Fruit fly (Drosophila melanogaster) whole organism, embryonic: ENCODE measurements around the gene AMPdeam.

Experiments used
- Ada2b ChIP-seq: fragments of 200-800 bp; sonication (Bioruptor generic); IDR thresholded peaks from 2 replicates; pipeline ENCODE4 v1.3.6; 2022; ENCODE audit warnings: missing biosample characterization, missing genetic modification characterization
- Bgb ChIP-seq: fragments of 200-800 bp; sonication (Bioruptor generic); IDR thresholded peaks from 2 replicates; pipeline ENCODE4 v1.3.6; 2022; ENCODE audit warnings: missing biosample characterization, missing genetic modification characterization; ENCODE audit not compliant: partially characterized antibody
- CG10565 ChIP-seq: fragments of 200-800 bp; sonication (Bioruptor generic); optimal IDR thresholded peaks from 3 replicates; lab custom pipeline; 2016; ENCODE audit warnings: missing biosample characterization, mild to moderate bottlenecking, missing genetic modification characterization
- CG11695 ChIP-seq: fragments of 200-800 bp; sonication (Bioruptor generic); IDR thresholded peaks from 3 replicates; pipeline ENCODE4 v1.3.6; 2022; ENCODE audit warnings: missing biosample characterization, missing genetic modification characterization
- CG12219 ChIP-seq: fragments of 200-800 bp; sonication (Bioruptor generic); optimal IDR thresholded peaks from 3 replicates; lab custom pipeline; 2018; ENCODE audit warnings: missing biosample characterization, mild to moderate bottlenecking, missing genetic modification characterization
- CG12659 ChIP-seq: fragments of 200-800 bp; sonication (Bioruptor generic); optimal IDR thresholded peaks from 3 replicates; lab custom pipeline; 2017; ENCODE audit warnings: mild to moderate bottlenecking, missing biosample characterization, missing genetic modification reagents, missing genetic modification characterization
- CG13296 ChIP-seq: fragments of 200-800 bp; sonication (Bioruptor generic); optimal IDR thresholded peaks from 3 replicates; lab custom pipeline; 2018; ENCODE audit warnings: missing biosample characterization, mild to moderate bottlenecking, missing genetic modification characterization
- CG13424 ChIP-seq: fragments of 200-800 bp; sonication (Bioruptor generic); optimal IDR thresholded peaks from 2 replicates; lab custom pipeline; 2019; ENCODE audit warnings: missing biosample characterization, mild to moderate bottlenecking, missing genetic modification characterization, moderate library complexity
- CG14860 ChIP-seq: fragments of 200-800 bp; sonication (Bioruptor generic); IDR thresholded peaks from 3 replicates; pipeline ENCODE4 v1.3.6; 2022; ENCODE audit warnings: missing biosample characterization, missing genetic modification characterization; ENCODE audit not compliant: partially characterized antibody
- CG18262 ChIP-seq: fragments of 200-800 bp; optimal IDR thresholded peaks from 3 replicates; lab custom pipeline; 2019; ENCODE audit warnings: missing biosample characterization, mild to moderate bottlenecking, missing genetic modification characterization, moderate library complexity
- CG18599 ChIP-seq: fragments of 200-800 bp; sonication (Bioruptor generic); optimal IDR thresholded peaks from 3 replicates; lab custom pipeline; 2017; ENCODE audit warnings: missing biosample characterization, missing genetic modification characterization, mild to moderate bottlenecking, moderate library complexity, missing genetic modification reagents
- CG18764 ChIP-seq: fragments of 200-800 bp; sonication (Bioruptor generic); optimal IDR thresholded peaks from 3 replicates; lab custom pipeline; 2016; ENCODE audit warnings: missing biosample characterization, missing genetic modification characterization
- CG2199 ChIP-seq: fragments of 200-800 bp; sonication (Bioruptor generic); IDR thresholded peaks from 3 replicates; pipeline ENCODE4 v1.3.6; 2022; ENCODE audit warnings: missing biosample characterization, missing genetic modification characterization
- CG3065 ChIP-seq: fragments of 200-800 bp; sonication (Bioruptor generic); optimal IDR thresholded peaks from 2 replicates; lab custom pipeline; 2016; ENCODE audit warnings: missing biosample characterization, missing genetic modification characterization
- CG4854 ChIP-seq: fragments of 200-800 bp; sonication (Bioruptor generic); optimal IDR thresholded peaks from 2 replicates; lab custom pipeline; 2016; ENCODE audit warnings: missing biosample characterization, missing genetic modification characterization, inconsistent platforms
- CG6791 ChIP-seq: fragments of 200-800 bp; sonication (Bioruptor generic); IDR thresholded peaks from 3 replicates; pipeline ENCODE4 v1.3.6; 2022; ENCODE audit warnings: missing biosample characterization, missing genetic modification characterization; ENCODE audit not compliant: partially characterized antibody
- CG8089 ChIP-seq: fragments of 200-800 bp; sonication (Bioruptor generic); optimal IDR thresholded peaks from 3 replicates; lab custom pipeline; 2016; ENCODE audit warnings: missing biosample characterization, missing genetic modification characterization
- CG8281 ChIP-seq: fragments of 200-800 bp; sonication (Bioruptor generic); optimal IDR thresholded peaks from 2 replicates; lab custom pipeline; 2018; ENCODE audit warnings: missing biosample characterization, mild to moderate bottlenecking, missing genetic modification characterization, moderate library complexity
- CG9727 ChIP-seq: fragments of 200-800 bp; sonication (Bioruptor generic); optimal IDR thresholded peaks from 3 replicates; lab custom pipeline; 2017; ENCODE audit warnings: missing biosample characterization, mild to moderate bottlenecking, missing genetic modification characterization
- Fer3 ChIP-seq: fragments of 200-800 bp; sonication (Bioruptor generic); optimal IDR thresholded peaks from 2 replicates; lab custom pipeline; 2018; ENCODE audit warnings: missing biosample characterization, mild to moderate bottlenecking, missing genetic modification characterization, moderate library complexity
- HLH3B ChIP-seq: fragments of 200-800 bp; sonication (Bioruptor generic); IDR thresholded peaks from 2 replicates; pipeline ENCODE4 v1.3.6; 2022; ENCODE audit warnings: missing biosample characterization, missing genetic modification characterization
- HLH54F ChIP-seq: fragments of 200-800 bp; sonication (Bioruptor generic); optimal IDR thresholded peaks from 3 replicates; lab custom pipeline; 2016; ENCODE audit warnings: missing biosample characterization, missing genetic modification characterization
- Hr3 ChIP-seq: fragments of 200-800 bp; sonication (Bioruptor generic); optimal IDR thresholded peaks from 3 replicates; lab custom pipeline; 2016; ENCODE audit warnings: missing biosample characterization, missing genetic modification characterization
- Mad ChIP-seq: fragments of 200-800 bp; sonication (Bioruptor generic); optimal IDR thresholded peaks from 2 replicates; lab custom pipeline; 2016; ENCODE audit warnings: missing biosample characterization, missing genetic modification characterization
- Max ChIP-seq: fragments of 200-800 bp; sonication (Bioruptor generic); optimal IDR thresholded peaks from 2 replicates; lab custom pipeline; 2016; ENCODE audit warnings: missing biosample characterization, mild to moderate bottlenecking, missing genetic modification characterization
- Med ChIP-seq: fragments of 200-800 bp; sonication (Bioruptor generic); peaks from one replicate; lab custom pipeline; 2016; ENCODE audit warnings: missing biosample characterization, missing genetic modification characterization, mild to moderate bottlenecking, inconsistent platforms, moderate library complexity
- Rfx ChIP-seq: fragments of 200-800 bp; sonication (Bioruptor generic); IDR thresholded peaks from 2 replicates; pipeline ENCODE4 v1.3.6; 2022; ENCODE audit warnings: missing biosample characterization, missing genetic modification characterization
- Sox100B ChIP-seq: fragments of 200-800 bp; sonication (Bioruptor generic); optimal IDR thresholded peaks from 3 replicates; lab custom pipeline; 2018; ENCODE audit warnings: missing biosample characterization, mild to moderate bottlenecking, missing genetic modification characterization
- Sry-β ChIP-seq: fragments of 200-800 bp; sonication (Bioruptor generic); optimal IDR thresholded peaks from 2 replicates; lab custom pipeline; 2018; ENCODE audit warnings: missing biosample characterization, mild to moderate bottlenecking, missing genetic modification characterization, moderate library complexity
- Trl ChIP-seq, 3 experiments: fragments of >200 bp in 2 of 3; fragments of 200-800 bp in 1 of 3; sonication (Bioruptor generic) in 1 of 3; optimal IDR thresholded peaks; 2 replicates in 1 of 3; 3 replicates in 2 of 3; lab custom pipeline; 2016 to 2017; ENCODE audit warnings: missing biosample characterization in 1 of 3, missing genetic modification characterization in 1 of 3
- YL-1 ChIP-seq: fragments of 200-800 bp; sonication (Bioruptor generic); optimal IDR thresholded peaks from 3 replicates; lab custom pipeline; 2017; ENCODE audit warnings: missing biosample characterization, mild to moderate bottlenecking, missing genetic modification characterization
- cas ChIP-seq: fragments of 200-800 bp; sonication (Bioruptor generic); IDR thresholded peaks from 2 replicates; pipeline ENCODE4 v1.3.6; 2022; ENCODE audit warnings: missing biosample characterization, missing genetic modification characterization
- cato ChIP-seq: fragments of 200-800 bp; sonication (Bioruptor generic); optimal IDR thresholded peaks from 2 replicates; lab custom pipeline; 2016; ENCODE audit warnings: missing biosample characterization, missing genetic modification characterization, borderline replicate concordance
- croc ChIP-seq: fragments of 200-800 bp; sonication (Bioruptor generic); conservative IDR thresholded peaks from 3 replicates; pipeline ENCODE4 v1.3.6; 2022; ENCODE audit warnings: missing biosample characterization, missing genetic modification characterization
- danr ChIP-seq: fragments of 200-800 bp; sonication (Bioruptor generic); IDR thresholded peaks from 2 replicates; pipeline ENCODE4 v1.3.6; 2022; ENCODE audit warnings: missing biosample characterization, missing genetic modification characterization
- lab ChIP-seq: fragments of 200-800 bp; sonication (Bioruptor generic); optimal IDR thresholded peaks from 3 replicates; lab custom pipeline; 2017; ENCODE audit warnings: missing biosample characterization, missing genetic modification characterization, mild to moderate bottlenecking, moderate library complexity, missing genetic modification reagents
- nerfin-1 ChIP-seq: fragments of 200-800 bp; sonication (Bioruptor generic); optimal IDR thresholded peaks from 3 replicates; lab custom pipeline; 2019; ENCODE audit warnings: missing biosample characterization, mild to moderate bottlenecking, missing genetic modification characterization, moderate library complexity
- pb ChIP-seq: fragments of 200-800 bp; sonication (Bioruptor generic); optimal IDR thresholded peaks from 3 replicates; lab custom pipeline; 2016; ENCODE audit warnings: missing biosample characterization, missing genetic modification characterization
- sd ChIP-seq: fragments of 200-800 bp; sonication (Bioruptor generic); optimal IDR thresholded peaks from 3 replicates; lab custom pipeline; 2018; ENCODE audit warnings: missing biosample characterization, mild to moderate bottlenecking, missing genetic modification characterization, moderate library complexity
- sob ChIP-seq: fragments of 200-800 bp; sonication (Bioruptor generic); IDR thresholded peaks from 2 replicates; pipeline ENCODE4 v1.3.6; 2022; ENCODE audit warnings: missing biosample characterization, missing genetic modification characterization
- tap ChIP-seq: fragments of 200-800 bp; optimal IDR thresholded peaks from 3 replicates; lab custom pipeline; 2019; ENCODE audit warnings: missing biosample characterization, mild to moderate bottlenecking, missing genetic modification characterization, moderate library complexity
- tll ChIP-seq, 2 experiments: fragments of 200-800 bp in 1 of 2; fragments of >200 bp in 1 of 2; sonication (Bioruptor generic) in 1 of 2; optimal IDR thresholded peaks; 2 replicates each; lab custom pipeline; 2017 to 2019; ENCODE audit warnings: missing biosample characterization in 2 of 2, missing genetic modification characterization in 2 of 2, mild to moderate bottlenecking in 1 of 2, moderate library complexity in 1 of 2
- trem ChIP-seq: fragments of 200-800 bp; optimal IDR thresholded peaks from 3 replicates; lab custom pipeline; 2019; ENCODE audit warnings: missing biosample characterization, mild to moderate bottlenecking, missing genetic modification characterization, moderate library complexity
- vvl ChIP-seq: fragments of 200-800 bp; sonication (Bioruptor generic); IDR thresholded peaks from 2 replicates; pipeline ENCODE4 v1.3.6; 2022; ENCODE audit warnings: missing biosample characterization, missing genetic modification characterization
- wek ChIP-seq: fragments of 200-800 bp; sonication (Bioruptor generic); optimal IDR thresholded peaks from 3 replicates; lab custom pipeline; 2018; ENCODE audit warnings: missing biosample characterization, mild to moderate bottlenecking, missing genetic modification characterization, moderate library complexity
- zen ChIP-seq: fragments of 200-800 bp; sonication (Bioruptor generic); optimal IDR thresholded peaks from 3 replicates; lab custom pipeline; 2018; ENCODE audit warnings: missing biosample characterization, mild to moderate bottlenecking, missing genetic modification characterization, moderate library complexity
- zfh2 ChIP-seq: fragments of 200-800 bp; sonication (Bioruptor generic); optimal IDR thresholded peaks from 2 replicates; lab custom pipeline; 2016; ENCODE audit warnings: missing biosample characterization, missing genetic modification characterization

AMPdeam gene

DNA sequence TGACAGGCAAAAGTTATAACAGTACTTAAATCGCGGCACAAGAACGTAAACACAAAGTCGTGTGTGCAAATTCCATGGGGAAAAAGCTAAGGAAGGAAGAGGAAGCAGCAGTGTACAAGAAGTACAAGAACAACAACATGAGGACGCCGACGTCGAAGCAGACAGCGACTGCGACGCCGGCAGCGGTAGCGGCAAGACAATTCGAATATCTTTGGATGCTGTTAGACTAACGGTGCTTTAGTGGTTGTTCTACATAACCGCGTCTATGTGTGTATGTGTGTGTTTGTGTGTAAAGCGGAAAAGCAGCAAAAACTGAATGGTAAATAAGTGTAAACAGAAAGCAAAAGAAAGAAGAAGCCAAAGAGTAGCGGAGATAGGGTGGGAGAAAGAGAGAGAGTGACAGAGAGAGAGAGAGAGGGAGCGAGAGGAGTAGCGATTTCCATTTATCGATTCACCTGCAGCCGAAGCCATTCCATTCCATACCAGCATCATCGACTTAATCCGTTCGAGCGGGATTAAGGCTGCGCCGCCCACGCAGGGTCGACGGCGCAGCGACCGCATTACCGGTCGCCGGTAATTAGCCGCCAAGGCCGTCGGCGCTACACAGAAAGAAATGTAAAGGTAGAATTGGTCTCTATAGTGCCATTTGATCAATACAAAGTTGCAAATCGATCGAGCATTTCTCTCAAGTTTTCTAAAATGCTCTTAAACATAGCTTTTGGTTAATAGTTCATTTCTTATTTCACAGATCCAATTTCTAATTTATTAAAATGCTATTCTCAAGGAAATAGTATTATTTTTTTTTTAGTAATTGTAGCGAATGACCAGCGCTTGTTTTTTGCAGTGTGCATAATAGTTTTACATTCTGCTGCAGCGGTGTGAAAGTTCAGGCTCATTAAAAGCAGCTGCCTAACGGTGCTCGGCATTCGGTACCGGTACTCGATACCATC is 61.4 kb downstream of the AMPdeam start (continued):
- TF ChIP-seq Rfx (GFP tag; lab: Robert Waterston, UW) (0 out of 2 replicates have a peak, but pooled peaks have one; percentile 14), HLH3B (peak; percentile 45; the same call in 1 of the 2 replicates), CG10565 (no peak), cato (GFP tag; lab: Kevin White, UChicago) (peak; percentile 10), pb (GFP tag; lab: Kevin White, UChicago) (peak; percentile 10), CG18764 (peak; percentile 16), CG12219 (peak; percentile 9), Max (peak; percentile 7), Med (GFP tag; lab: Kevin White, UChicago) (peak; percentile 77), sob (GFP tag; lab: Robert Waterston, UW) (no peak), Sry-β (no peak), CG8089 (GFP tag; lab: Kevin White, UChicago) (no peak), CG13424 (peak; percentile 59), zen (tag; lab: Kevin White, UChicago) (peak; percentile 69), Trl (optimal IDR thresholded peaks at IDR 0.05; lab: Kevin White, UChicago) (peak; percentile 49 to 63), Trl (GFP tag; optimal IDR thresholded peaks at IDR 0.05; lab: Kevin White, UChicago) (no peak), vvl (peak; percentile 73), CG8281 (tag; lab: Kevin White, UChicago) (peak; percentile 32), CG13296 (peak; percentile 30), Bgb (no peak), CG14860 (no peak), YL-1 (no peak), trem (tag; lab: Kevin White, UChicago) (peak; percentile 25), HLH54F (GFP tag; lab: Kevin White, UChicago) (peak; percentile 11), Fer3 (tag; lab: Kevin White, UChicago) (peak; percentile 11), lab (peak; percentile 68), sd (tag; lab: Kevin White, UChicago) (peak; percentile 77), CG18262 (tag; lab: Kevin White, UChicago) (peak; percentile 61), CG18599 (GFP tag; lab: Kevin White, UChicago) (peak; percentile 54), Ada2b (peak; percentile 29; the same call in 1 of the 2 replicates), zfh2 (GFP tag; lab: Kevin White, UChicago) (no peak), cas (GFP tag; lab: Robert Waterston, UW) (no peak), Mad (GFP tag; lab: Kevin White, UChicago) (no peak), Hr3 (GFP tag; lab: Kevin White, UChicago) (peak; percentile 16), danr (GFP tag; lab: Robert Waterston, UW) (0 out of 2 replicates have a peak, but pooled peaks have one; percentile 19), croc (GFP tag; lab: Robert Waterston, UW) (peak; percentile 41; the same call in 2 of the 3 replicates), CG9727 (GFP tag; lab: Kevin White, UChicago) (peak; percentile 32), CG6791 (GFP tag; lab: Robert Waterston, UW) (no peak), tap (tag; lab: Kevin White, UChicago) (peak; percentile 18), CG2199 (GFP tag; lab: Robert Waterston, UW) (no peak), tll (GFP tag; optimal IDR thresholded peaks at IDR 0.05; lab: Kevin White, UChicago) (no peak), Sox100B (GFP tag; lab: Kevin White, UChicago) (peak; percentile 71), CG11695 (GFP tag; lab: Robert Waterston, UW) (peak; percentile 59; the same call in 2 of the 3 replicates), CG12659 (GFP tag; lab: Kevin White, UChicago) (peak; percentile 30), CG3065 (GFP tag; lab: Kevin White, UChicago) (no peak), CG4854 (GFP tag; lab: Kevin White, UChicago) (no peak), nerfin-1 (tag; lab: Kevin White, UChicago) (peak; percentile 40), wek (GFP tag; lab: Kevin White, UChicago) (no peak)
